Fruit fly (Drosophila melanogaster) whole organism, embryonic: Measurements from ENCODE around the gene CG42525.

ENCODE experiments used
- ATbp ChIP-seq: fragments of 200-800 bp; sonication (Bioruptor generic); optimal IDR thresholded peaks from 2 replicates; lab custom pipeline; 2017; ENCODE audit warnings: missing biosample characterization, mild to moderate bottlenecking, missing genetic modification characterization, missing genetic modification reagents
- CG11504 ChIP-seq: fragments of 200-800 bp; sonication (Bioruptor generic); optimal IDR thresholded peaks from 3 replicates; lab custom pipeline; 2019; ENCODE audit warnings: missing biosample characterization, mild to moderate bottlenecking, missing genetic modification characterization, moderate library complexity
- CG14441 ChIP-seq: fragments of 200-800 bp; sonication (Bioruptor generic); IDR thresholded peaks from 2 replicates; pipeline ENCODE4 v1.3.6; 2022; ENCODE audit warnings: missing biosample characterization, missing genetic modification characterization
- CG14710 ChIP-seq: fragments of 200-800 bp; sonication (Bioruptor generic); optimal IDR thresholded peaks from 3 replicates; lab custom pipeline; 2019; ENCODE audit warnings: missing biosample characterization, mild to moderate bottlenecking, missing genetic modification characterization, moderate library complexity
- CG15479 ChIP-seq: fragments of 200-800 bp; sonication (Bioruptor generic); optimal IDR thresholded peaks from 3 replicates; lab custom pipeline; 2019; ENCODE audit warnings: missing biosample characterization, mild to moderate bottlenecking, missing genetic modification characterization, moderate library complexity
- CG1647 ChIP-seq: fragments of 200-800 bp; sonication (Bioruptor generic); optimal IDR thresholded peaks from 3 replicates; lab custom pipeline; 2016; ENCODE audit warnings: missing biosample characterization, missing genetic modification characterization
- CG16779 ChIP-seq: fragments of 200-800 bp; sonication (Bioruptor generic); IDR thresholded peaks from 2 replicates; pipeline ENCODE4 v1.3.6; 2022; ENCODE audit warnings: missing biosample characterization, missing genetic modification characterization
- CG16815 ChIP-seq: fragments of 200-800 bp; sonication (Bioruptor generic); optimal IDR thresholded peaks from 3 replicates; lab custom pipeline; 2017; ENCODE audit warnings: missing biosample characterization, mild to moderate bottlenecking, missing genetic modification characterization
- CG17361 ChIP-seq: fragments of 200-800 bp; sonication (Bioruptor generic); IDR thresholded peaks from 3 replicates; pipeline ENCODE4 v1.3.6; 2022; ENCODE audit warnings: missing biosample characterization, missing genetic modification characterization
- CG17912 ChIP-seq: fragments of 200-800 bp; sonication (Bioruptor generic); optimal IDR thresholded peaks from 2 replicates; lab custom pipeline; 2018; ENCODE audit warnings: missing biosample characterization, mild to moderate bottlenecking, missing genetic modification characterization
- CG2120 ChIP-seq: fragments of 200-800 bp; sonication (Bioruptor generic); optimal IDR thresholded peaks from 3 replicates; lab custom pipeline; 2016; ENCODE audit warnings: missing biosample characterization, missing genetic modification characterization
- CG2202 ChIP-seq: fragments of 200-800 bp; sonication (Bioruptor generic); optimal IDR thresholded peaks from 2 replicates; lab custom pipeline; 2018; ENCODE audit warnings: missing biosample characterization, mild to moderate bottlenecking, missing genetic modification characterization
- CG2678 ChIP-seq: fragments of 200-800 bp; sonication (Bioruptor generic); optimal IDR thresholded peaks from 3 replicates; lab custom pipeline; 2019; ENCODE audit warnings: missing biosample characterization, mild to moderate bottlenecking, missing genetic modification characterization, moderate library complexity
- CG3726 ChIP-seq: fragments of 200-800 bp; sonication (Bioruptor generic); IDR thresholded peaks from 3 replicates; pipeline ENCODE4, ENCODE4 v1.3.6; 2022; ENCODE audit warnings: missing biosample characterization, missing genetic modification characterization
- CG3847 ChIP-seq: fragments of 200-800 bp; sonication (Bioruptor generic); IDR thresholded peaks from 2 replicates; pipeline ENCODE4 v1.3.6; 2022; ENCODE audit warnings: missing biosample characterization, missing genetic modification characterization
- CG4617 ChIP-seq: fragments of 200-800 bp; sonication (Bioruptor generic); optimal IDR thresholded peaks from 3 replicates; lab custom pipeline; 2016; ENCODE audit warnings: missing biosample characterization, missing genetic modification characterization, borderline replicate concordance
- CG4854 ChIP-seq: fragments of 200-800 bp; sonication (Bioruptor generic); optimal IDR thresholded peaks from 2 replicates; lab custom pipeline; 2016; ENCODE audit warnings: missing biosample characterization, missing genetic modification characterization, inconsistent platforms
- CG6175 ChIP-seq: fragments of 200-800 bp; sonication (Bioruptor generic); IDR thresholded peaks from 3 replicates; pipeline ENCODE4 v1.3.6; 2022; ENCODE audit warnings: missing biosample characterization, missing genetic modification characterization
- CG6272 ChIP-seq: fragments of 200-800 bp; sonication (Bioruptor generic); IDR thresholded peaks from 2 replicates; pipeline ENCODE4 v1.3.6; 2022; ENCODE audit warnings: missing biosample characterization, missing genetic modification characterization
- CG6813 ChIP-seq: fragments of 200-800 bp; sonication (Bioruptor generic); optimal IDR thresholded peaks from 2 replicates; lab custom pipeline; 2017; ENCODE audit warnings: missing biosample characterization, missing genetic modification characterization, mild to moderate bottlenecking, moderate library complexity, missing genetic modification reagents
- CG7786 ChIP-seq: fragments of 200-800 bp; sonication (Bioruptor generic); optimal IDR thresholded peaks from 2 replicates; lab custom pipeline; 2016; ENCODE audit warnings: missing biosample characterization, missing genetic modification characterization
- CG9797 ChIP-seq: fragments of 200-800 bp; sonication (Bioruptor generic); optimal IDR thresholded peaks from 3 replicates; lab custom pipeline; 2018; ENCODE audit warnings: missing biosample characterization, mild to moderate bottlenecking, missing genetic modification characterization
- Chrac-16 ChIP-seq: fragments of 200-800 bp; sonication (Bioruptor generic); optimal IDR thresholded peaks from 3 replicates; lab custom pipeline; 2016; ENCODE audit warnings: missing biosample characterization, missing genetic modification characterization
- E2f2 ChIP-seq: fragments of 200-800 bp; sonication (Bioruptor generic); IDR thresholded peaks from 2 replicates; pipeline ENCODE4 v1.3.6; 2022; ENCODE audit warnings: missing biosample characterization, missing genetic modification characterization
- Ets65A ChIP-seq: fragments of 200-800 bp; sonication (Bioruptor generic); peaks from one replicate; lab custom pipeline; 2016; ENCODE audit warnings: missing biosample characterization, missing genetic modification characterization
- Fer1 ChIP-seq: fragments of 200-800 bp; sonication (Bioruptor generic); optimal IDR thresholded peaks from 2 replicates; lab custom pipeline; 2017; ENCODE audit warnings: missing biosample characterization, mild to moderate bottlenecking, missing genetic modification characterization
- GATAe ChIP-seq: fragments of 200-800 bp; sonication (Bioruptor generic); conservative IDR thresholded peaks from 2 replicates; pipeline ENCODE4 v1.3.6; 2022; ENCODE audit warnings: missing biosample characterization, missing genetic modification characterization
- Gsc ChIP-seq: fragments of 200-800 bp; sonication (Bioruptor generic); IDR thresholded peaks from 2 replicates; pipeline ENCODE4 v1.3.6; 2022; ENCODE audit warnings: missing biosample characterization, missing genetic modification characterization
- H15 ChIP-seq: fragments of 200-800 bp; sonication (Bioruptor generic); IDR thresholded peaks from 3 replicates; pipeline ENCODE4 v1.3.6; 2022; ENCODE audit warnings: missing biosample characterization, missing genetic modification characterization
- Hr39 ChIP-seq: fragments of >200 bp; optimal IDR thresholded peaks from 2 replicates; lab custom pipeline; 2017
- Lim3 ChIP-seq: fragments of 200-800 bp; sonication (Bioruptor generic); IDR thresholded peaks from 2 replicates; pipeline ENCODE4 v1.3.6; 2022; ENCODE audit warnings: missing biosample characterization, missing genetic modification characterization
- PHDP ChIP-seq: fragments of 200-800 bp; sonication (Bioruptor generic); optimal IDR thresholded peaks from 3 replicates; lab custom pipeline; 2018; ENCODE audit warnings: missing biosample characterization, mild to moderate bottlenecking, missing genetic modification characterization, moderate library complexity
- Stat92E ChIP-seq, 3 experiments: fragments of >200 bp in 2 of 3; fragments of 200-800 bp in 1 of 3; sonication (Bioruptor generic) in 1 of 3; optimal IDR thresholded peaks; 2 replicates each; lab custom pipeline; 2017 to 2019; ENCODE audit warnings: missing biosample characterization in 3 of 3, missing genetic modification characterization in 3 of 3, mild to moderate bottlenecking in 1 of 3, moderate library complexity in 1 of 3
- Usf ChIP-seq: fragments of 200-800 bp; sonication (Bioruptor generic); optimal IDR thresholded peaks from 2 replicates; lab custom pipeline; 2017; ENCODE audit warnings: missing genotype, missing biosample characterization, missing genetic modification characterization
- abd-A ChIP-seq: fragments of 200-800 bp; sonication (Bioruptor generic); optimal IDR thresholded peaks from 3 replicates; lab custom pipeline; 2019; ENCODE audit warnings: missing biosample characterization, mild to moderate bottlenecking, missing genetic modification characterization, moderate library complexity
- aop ChIP-seq: fragments of 200-800 bp; sonication (Bioruptor generic); IDR thresholded peaks from 2 replicates; pipeline ENCODE4 v1.3.6; 2022; ENCODE audit warnings: missing biosample characterization, missing genetic modification characterization
- grau ChIP-seq: fragments of 200-800 bp; optimal IDR thresholded peaks from 3 replicates; lab custom pipeline; 2019; ENCODE audit warnings: missing biosample characterization, mild to moderate bottlenecking, missing genetic modification characterization, moderate library complexity
- h ChIP-seq: fragments of >200 bp; optimal IDR thresholded peaks from 2 replicates; lab custom pipeline; 2017
- ham ChIP-seq: fragments of 200-800 bp; sonication (Bioruptor generic); IDR thresholded peaks from 2 replicates; pipeline ENCODE4 v1.3.6; 2022; ENCODE audit warnings: missing biosample characterization, missing genetic modification characterization
- hb ChIP-seq: fragments of 200-800 bp; sonication (Bioruptor generic); IDR thresholded peaks from 3 replicates; pipeline ENCODE4 v1.3.6; 2022; ENCODE audit warnings: missing biosample characterization, missing genetic modification characterization; ENCODE audit not compliant: partially characterized antibody
- her ChIP-seq: fragments of 200-800 bp; sonication (Bioruptor generic); optimal IDR thresholded peaks from 2 replicates; lab custom pipeline; 2016; ENCODE audit warnings: missing biosample characterization, missing genetic modification characterization
- knrl ChIP-seq: fragments of 200-800 bp; sonication (Bioruptor generic); IDR thresholded peaks from 3 replicates; pipeline ENCODE4 v1.3.6; 2022; ENCODE audit warnings: missing biosample characterization, missing genetic modification characterization; ENCODE audit not compliant: partially characterized antibody
- mirr ChIP-seq: fragments of 200-800 bp; sonication (Bioruptor generic); optimal IDR thresholded peaks from 3 replicates; lab custom pipeline; 2018; ENCODE audit warnings: missing biosample characterization, mild to moderate bottlenecking, missing genetic modification characterization
- nerfin-2 ChIP-seq: fragments of 200-800 bp; sonication (Bioruptor generic); IDR thresholded peaks from 2 replicates; pipeline ENCODE4 v1.3.6; 2022; ENCODE audit warnings: missing biosample characterization, missing genetic modification characterization; ENCODE audit not compliant: partially characterized antibody
- salm ChIP-seq: fragments of 200-800 bp; sonication (Bioruptor generic); optimal IDR thresholded peaks from 2 replicates; lab custom pipeline; 2018; ENCODE audit warnings: missing biosample characterization, mild to moderate bottlenecking, missing genetic modification characterization
- sd ChIP-seq: fragments of 200-800 bp; sonication (Bioruptor generic); optimal IDR thresholded peaks from 3 replicates; lab custom pipeline; 2018; ENCODE audit warnings: missing biosample characterization, mild to moderate bottlenecking, missing genetic modification characterization, moderate library complexity
- sisA ChIP-seq: fragments of 200-800 bp; sonication (Bioruptor generic); IDR thresholded peaks from 2 replicates; pipeline ENCODE4 v1.3.6; 2022; ENCODE audit warnings: missing biosample characterization, missing genetic modification characterization
- ssp ChIP-seq: fragments of 200-800 bp; sonication (Bioruptor generic); IDR thresholded peaks from 2 replicates; pipeline ENCODE4 v1.3.6; 2022; ENCODE audit warnings: missing biosample characterization, missing genetic modification characterization
- stc ChIP-seq: fragments of 200-800 bp; sonication (Bioruptor generic); IDR thresholded peaks from 2 replicates; pipeline ENCODE4 v1.3.6; 2022; ENCODE audit warnings: missing biosample characterization, missing genetic modification characterization

CG42525 gene

DNA sequence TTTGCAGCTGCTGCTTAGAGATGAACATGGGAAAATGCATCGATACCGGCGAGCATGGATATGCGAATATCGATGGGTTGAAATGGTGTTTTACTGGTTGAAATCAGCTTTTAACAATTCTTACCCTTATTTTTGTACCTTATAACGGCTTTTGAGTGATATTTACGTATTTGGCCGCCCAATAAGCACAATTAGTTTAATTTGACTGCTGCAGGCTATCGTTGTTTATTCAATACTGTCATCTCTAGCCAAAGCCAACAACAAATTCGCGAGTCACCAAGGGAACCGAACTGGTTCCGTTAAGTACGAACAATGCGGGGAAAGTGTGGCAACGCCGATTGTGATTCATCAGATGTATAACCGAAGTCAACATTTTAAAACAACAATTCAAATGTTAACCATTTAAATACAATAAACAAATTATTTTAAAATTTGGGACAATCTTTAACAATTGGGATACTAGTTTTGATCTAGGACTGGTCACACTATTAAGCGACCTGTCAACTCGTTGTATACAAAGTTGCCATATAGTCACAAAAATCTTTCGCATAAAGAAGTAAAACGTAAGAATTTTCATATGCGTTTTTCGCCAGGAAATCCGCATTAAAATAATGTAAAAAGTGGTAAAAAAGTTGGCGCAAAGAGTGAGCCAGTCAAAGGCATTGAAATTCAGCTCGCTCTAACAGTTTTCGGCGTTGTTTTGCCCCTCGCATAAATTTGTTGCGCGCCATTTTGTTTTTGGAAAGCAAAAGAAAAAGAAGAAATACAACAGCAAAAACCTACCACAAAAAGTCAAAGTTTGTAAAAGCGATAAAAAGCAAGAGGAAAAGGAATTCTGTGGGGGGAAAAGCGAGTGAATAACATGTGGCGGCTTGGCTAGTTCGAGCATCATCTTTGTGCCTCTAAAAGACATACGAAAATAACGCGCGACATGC lies 41.2 kb downstream of the CG42525 start, which contains the start of the genes Usp5 and BtbVII (continued):
- peak; percentile 54 for TF ChIP-seq ssp (GFP tag; lab: Robert Waterston, UW)
- no peak for TF ChIP-seq CG2202 (tag; lab: Kevin White, UChicago)
- TF ChIP-seq hb (GFP tag; lab: Robert Waterston, UW), result peak; percentile 91
- peak; percentile 18 for TF ChIP-seq sd
- peak; percentile 85 for TF ChIP-seq nerfin-2
- peak; percentile 91 for TF ChIP-seq Ets65A (GFP tag; lab: Kevin White, UChicago)
- no peak for TF ChIP-seq GATAe
- no peak for TF ChIP-seq Lim3
- TF ChIP-seq CG16815 (GFP tag; lab: Kevin White, UChicago), result peak; percentile 17
- TF ChIP-seq CG3847 (GFP tag; lab: Robert Waterston, UW), result peak; percentile 68
- TF ChIP-seq knrl (GFP tag; lab: Robert Waterston, UW), result peak; percentile 96
- TF ChIP-seq CG11504, result no peak
- peak; percentile 64 for TF ChIP-seq CG14441 (GFP tag; lab: Robert Waterston, UW)
- TF ChIP-seq Chrac-16 (GFP tag; lab: Kevin White, UChicago), result peak; percentile 62
- TF ChIP-seq Usf, result no peak
- no peak for TF ChIP-seq abd-A (tag; lab: Kevin White, UChicago)
- TF ChIP-seq CG14710 (tag; lab: Kevin White, UChicago), result peak; percentile 73
- peak; percentile 59 for TF ChIP-seq Fer1
- TF ChIP-seq h (lab: Kevin White, UChicago), result no peak
- peak; percentile 49; the same call in 1 of the 2 replicates for TF ChIP-seq E2f2 (GFP tag; lab: Robert Waterston, UW)
- no peak for TF ChIP-seq CG1647 (GFP tag; lab: Kevin White, UChicago)
- no peak for TF ChIP-seq CG15479 (GFP tag; lab: Kevin White, UChicago)
- 0 out of 3 replicates have a peak, but pooled peaks have one; percentile 13 for TF ChIP-seq H15
- TF ChIP-seq CG2678 (tag; lab: Kevin White, UChicago), result peak; percentile 39
- peak; percentile 56 for TF ChIP-seq CG7786 (GFP tag; lab: Kevin White, UChicago)
- peak; percentile 64 for TF ChIP-seq PHDP (tag; lab: Kevin White, UChicago)
- no peak for TF ChIP-seq stc
- peak; percentile 84 for TF ChIP-seq CG2120
- peak; percentile 74 for TF ChIP-seq her (GFP tag; lab: Kevin White, UChicago)
- TF ChIP-seq CG6813, result no peak
- TF ChIP-seq CG17361 (GFP tag; lab: Robert Waterston, UW), result peak; percentile 30; the same call in 2 of the 3 replicates
- peak; percentile 59 for TF ChIP-seq grau
- no peak for TF ChIP-seq CG6175 (GFP tag; lab: Robert Waterston, UW)
- no peak for TF ChIP-seq aop (GFP tag; lab: Robert Waterston, UW)
- no peak for TF ChIP-seq salm (tag; lab: Kevin White, UChicago)
- TF ChIP-seq CG6272 (GFP tag; lab: Robert Waterston, UW), result peak; percentile 42; the same call in 1 of the 2 replicates
- no peak for TF ChIP-seq CG17912 (GFP tag; lab: Kevin White, UChicago)
- no peak for TF ChIP-seq ham (GFP tag; lab: Robert Waterston, UW)
- TF ChIP-seq Gsc (GFP tag; lab: Robert Waterston, UW), result no peak
- TF ChIP-seq sisA (GFP tag; lab: Robert Waterston, UW), result peak; percentile 59
- TF ChIP-seq ATbp, result peak; percentile 22
- TF ChIP-seq CG9797 (GFP tag; lab: Kevin White, UChicago), result peak; percentile 81
- peak; percentile 1 for TF ChIP-seq CG4854 (GFP tag; lab: Kevin White, UChicago)
- TF ChIP-seq CG16779 (GFP tag; lab: Robert Waterston, UW), result no peak
- TF ChIP-seq CG4617 (GFP tag; lab: Kevin White, UChicago), result peak; percentile 50
- no peak for TF ChIP-seq Hr39
- peak; percentile 62 for TF ChIP-seq mirr
- peak in 1 of 3 experiments; percentile 13 for TF ChIP-seq Stat92E (GFP tag; optimal IDR thresholded peaks at IDR 0.05; lab: Kevin White, UChicago)
- TF ChIP-seq CG3726, result no peak
